Fruit fly (Drosophila melanogaster): Measurements from ENCODE around the gene CG7168.
A peak's percentile ranks its signal among the peaks of the same experiment; 100 is the strongest.

The CG7168 gene

DNA sequence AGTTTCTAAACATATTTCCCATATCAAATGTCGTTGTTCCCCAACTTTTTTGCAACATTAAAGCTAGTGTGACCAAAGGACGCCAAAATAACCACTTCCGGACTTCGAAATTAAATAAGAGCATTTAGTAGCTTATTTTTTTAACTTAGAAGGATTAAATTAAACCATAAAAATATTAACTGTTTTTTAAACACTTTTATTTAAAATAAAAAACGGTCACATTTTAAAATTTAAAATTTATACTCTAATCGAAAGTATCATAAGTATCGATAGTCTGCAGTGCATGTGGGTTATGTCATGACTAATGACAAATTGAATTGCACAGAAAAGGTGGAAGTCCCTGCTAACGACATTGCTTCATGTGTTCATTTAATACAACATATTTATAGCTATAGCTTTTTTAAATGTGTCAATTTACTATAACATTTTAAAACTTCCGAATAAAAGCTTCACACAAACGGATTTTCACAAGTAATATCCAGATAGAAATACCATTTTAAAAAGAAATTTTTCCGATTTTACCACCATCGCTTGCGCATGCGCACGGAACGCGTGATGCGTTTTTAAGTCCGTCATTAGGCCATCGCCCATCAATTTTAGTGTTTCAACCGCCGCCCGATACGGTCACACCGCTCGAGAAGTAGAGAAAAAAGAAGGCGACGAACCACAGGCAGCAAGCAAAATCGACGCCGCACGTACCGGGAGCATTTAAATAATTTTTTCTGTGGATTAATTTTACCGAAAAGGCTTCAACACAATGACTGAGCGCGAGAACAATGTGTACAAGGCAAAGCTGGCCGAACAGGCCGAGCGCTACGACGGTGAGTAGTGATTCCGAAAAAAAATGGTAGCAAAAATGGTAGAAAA, 16.4 kb upstream of the CG7168 start, which contains the start of the genes CG7156 and 14-3-3epsilon (continued):
- TF ChIP-seq CG32532 (GFP tag; IDR thresholded peaks at IDR 0.05) (peak; percentile 57; the same call in 1 of the 2 replicates), Hey (tag; optimal IDR thresholded peaks at IDR 0.05) (no peak), maf-S (GFP tag; optimal IDR thresholded peaks at IDR 0.05) (no peak), CG3163 (GFP tag; optimal IDR thresholded peaks at IDR 0.05) (peak; percentile 1), NK7.1 (GFP tag; optimal IDR thresholded peaks at IDR 0.05) (no peak), Trl (optimal IDR thresholded peaks at IDR 0.05) (no peak), Trl (GFP tag; optimal IDR thresholded peaks at IDR 0.05) (peak; percentile 10), lmd (GFP tag; IDR thresholded peaks at IDR 0.05) (no peak), hkb (optimal IDR thresholded peaks at IDR 0.05) (peak; percentile 77), hkb (GFP tag; IDR thresholded peaks at IDR 0.05) (peak; percentile 61), danr (GFP tag; IDR thresholded peaks at IDR 0.05) (no peak), disco-r (GFP tag; optimal IDR thresholded peaks at IDR 0.05) (no peak), aop (GFP tag; IDR thresholded peaks at IDR 0.05) (0 out of 2 replicates have a peak, but pooled peaks have one; percentile 8), phol (tag; optimal IDR thresholded peaks at IDR 0.05) (peak; percentile 82), Neu2 (GFP tag; optimal IDR thresholded peaks at IDR 0.05; ENCODE audit: borderline replicate concordance) (no peak), CG7928 (GFP tag; optimal IDR thresholded peaks at IDR 0.05) (no peak), CG6813 (GFP tag; optimal IDR thresholded peaks at IDR 0.05) (no peak), da (GFP tag; optimal IDR thresholded peaks at IDR 0.05) (no peak), sisA (GFP tag; IDR thresholded peaks at IDR 0.05) (no peak), MBD-R2 (GFP tag; IDR thresholded peaks at IDR 0.05) (peak; percentile 57; the same call in 1 of the 2 replicates), nau (GFP tag; optimal IDR thresholded peaks at IDR 0.05) (no peak), CG30020 (tag; optimal IDR thresholded peaks at IDR 0.05) (peak; percentile 50), CG11723 (GFP tag; optimal IDR thresholded peaks at IDR 0.05) (no peak), stwl (tag; optimal IDR thresholded peaks at IDR 0.05) (peak; percentile 12), CG13287 (GFP tag; IDR thresholded peaks at IDR 0.05; ENCODE audit: partially characterized antibody) (peak; percentile 59), dysf (GFP tag; IDR thresholded peaks at IDR 0.05) (no peak), lab (GFP tag; optimal IDR thresholded peaks at IDR 0.05) (peak; percentile 42), Atf3 (GFP tag; optimal IDR thresholded peaks at IDR 0.05) (no peak), lov (optimal IDR thresholded peaks at IDR 0.05) (no peak), lov (GFP tag; IDR thresholded peaks at IDR 0.05) (0 out of 3 replicates have a peak, but pooled peaks have one; percentile 49), tx (GFP tag; optimal IDR thresholded peaks at IDR 0.05) (no peak), slbo (GFP tag; IDR thresholded peaks at IDR 0.05) (peak; percentile 65), ro (GFP tag; IDR thresholded peaks at IDR 0.05) (no peak), CG33557 (GFP tag; optimal IDR thresholded peaks at IDR 0.05) (peak; percentile 6), tio (GFP tag; optimal IDR thresholded peaks at IDR 0.05) (no peak), ash1 (GFP tag; optimal IDR thresholded peaks at IDR 0.05) (no peak), CG11456 (GFP tag; IDR thresholded peaks at IDR 0.05) (no peak; the same call in 2 of the 3 replicates), Ets97D (GFP tag; optimal IDR thresholded peaks at IDR 0.05) (peak; percentile 81), luna (GFP tag; optimal IDR thresholded peaks at IDR 0.05) (no peak), CG34422 (GFP tag; IDR thresholded peaks at IDR 0.05) (peak; percentile 69; the same call in 2 of the 3 replicates), ERR (GFP tag; optimal IDR thresholded peaks at IDR 0.05) (no peak), Six4 (GFP tag; optimal IDR thresholded peaks at IDR 0.05) (no peak), vvl (GFP tag; IDR thresholded peaks at IDR 0.05) (peak; percentile 81), repo (GFP tag; optimal IDR thresholded peaks at IDR 0.05) (no peak), ttk (GFP tag; IDR thresholded peaks at IDR 0.05) (no peak), CG4820 (GFP tag; optimal IDR thresholded peaks at IDR 0.05) (no peak), CG3726 (GFP tag; IDR thresholded peaks at IDR 0.05) (no peak), Chrac-16 (GFP tag; optimal IDR thresholded peaks at IDR 0.05) (peak; percentile 49), nerfin-1 (tag; optimal IDR thresholded peaks at IDR 0.05) (peak; percentile 7), YL-1 (GFP tag; optimal IDR thresholded peaks at IDR 0.05) (peak; percentile 18), CG11398 (GFP tag; optimal IDR thresholded peaks at IDR 0.05) (no peak)

Measured in whole organism, embryonic.